Fruit fly (Drosophila melanogaster): ENCODE measurements around the gene TotA.

DNA sequence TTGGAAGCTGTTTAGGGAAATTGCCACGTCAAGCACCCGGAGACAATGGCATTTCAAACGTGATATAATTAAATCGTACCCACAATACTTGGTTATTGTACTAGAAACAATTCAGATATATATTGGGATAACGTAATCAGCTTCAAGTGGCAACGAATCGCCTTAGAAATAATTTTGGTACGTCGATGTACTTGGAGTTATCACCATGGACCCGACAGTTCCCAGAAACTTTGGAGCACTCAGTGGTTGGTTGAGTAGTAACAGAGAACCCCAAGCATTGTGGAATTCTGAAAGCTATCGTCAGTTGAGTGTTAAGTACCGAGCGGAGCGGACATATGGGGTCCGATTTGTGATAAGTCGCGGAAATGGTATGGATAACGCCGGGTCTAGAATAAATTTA, 29.0 kb upstream of the TotA start, which contains the start of gene CG15695:
- TF ChIP-seq Gug (GFP tag; IDR thresholded peaks at IDR 0.05) (no peak), Sox15 (GFP tag; optimal IDR thresholded peaks at IDR 0.05) (no peak), Ets21C (GFP tag; optimal IDR thresholded peaks at IDR 0.05) (no peak), CG8632 (GFP tag; optimal IDR thresholded peaks at IDR 0.05) (no peak), Eip93F (GFP tag; optimal IDR thresholded peaks at IDR 0.05) (no peak), CG6854 (GFP tag; optimal IDR thresholded peaks at IDR 0.05) (no peak), OdsH (GFP tag; optimal IDR thresholded peaks at IDR 0.05) (no peak), Hr39 (GFP tag; optimal IDR thresholded peaks at IDR 0.05) (no peak), CG31627 (GFP tag; optimal IDR thresholded peaks at IDR 0.05) (no peak), CG15336 (GFP tag; IDR thresholded peaks at IDR 0.05) (no peak), Ets96B (tag; optimal IDR thresholded peaks at IDR 0.05) (no peak), CG32006 (GFP tag; optimal IDR thresholded peaks at IDR 0.05) (no peak)
